Worm (Caenorhabditis elegans) whole organism, L2 larva: Measurements from ENCODE around the gene C50H2.13.

Source experiments
- C34F6.9 ChIP-seq: fragments of 150-350 bp; optimal IDR thresholded peaks from 2 replicates; lab custom pipeline; 2014; ENCODE audit warnings: missing biosample characterization, missing genetic modification characterization
- F13H6.1 ChIP-seq: sonication (generic microtip); optimal IDR thresholded peaks from 2 replicates; lab custom pipeline; 2016; ENCODE audit warnings: missing genetic modification characterization, missing compliant biosample characterization
- R02D3.7 ChIP-seq: fragments of 150-350 bp; optimal IDR thresholded peaks from 2 replicates; lab custom pipeline; 2014; ENCODE audit warnings: missing biosample characterization, missing genetic modification characterization
- alr-1 ChIP-seq: fragments of 150-350 bp; optimal IDR thresholded peaks from 2 replicates; lab custom pipeline; 2014; ENCODE audit warnings: missing biosample characterization, missing genetic modification characterization
- aly-2 ChIP-seq: fragments of 150-350 bp; optimal IDR thresholded peaks from 2 replicates; lab custom pipeline; 2014; ENCODE audit warnings: missing biosample characterization, missing genetic modification characterization
- ama-1 ChIP-seq: fragments of 150-350 bp; optimal IDR thresholded peaks from 2 replicates; lab custom pipeline; 2018; ENCODE audit warnings: inconsistent platforms
- blmp-1 ChIP-seq: sonication (generic microtip); optimal IDR thresholded peaks from 2 replicates; lab custom pipeline; 2017; ENCODE audit warnings: missing genetic modification characterization, mild to moderate bottlenecking, missing compliant biosample characterization, antibody characterized with exemption, moderate library complexity; ENCODE audit not compliant: insufficient read depth
- crh-2 ChIP-seq: sonication (generic microtip); optimal IDR thresholded peaks from 2 replicates; lab custom pipeline; 2017; ENCODE audit warnings: missing biosample characterization, missing genetic modification characterization
- dmd-4 ChIP-seq: sonication (generic microtip); optimal IDR thresholded peaks from 2 replicates; lab custom pipeline; 2017; ENCODE audit warnings: missing biosample characterization, missing genetic modification characterization
- elt-1 ChIP-seq: fragments of 150-350 bp; optimal IDR thresholded peaks from 2 replicates; lab custom pipeline; 2014; ENCODE audit warnings: missing biosample characterization, missing genetic modification characterization
- elt-3 ChIP-seq: sonication (generic microtip); optimal IDR thresholded peaks from 2 replicates; lab custom pipeline; 2017; ENCODE audit warnings: missing biosample characterization, missing genetic modification characterization
- fos-1 ChIP-seq: fragments of 150-350 bp; optimal IDR thresholded peaks from 2 replicates; lab custom pipeline; 2014; ENCODE audit warnings: missing biosample characterization, missing genetic modification characterization
- gmeb-1 ChIP-seq: fragments of 150-350 bp; optimal IDR thresholded peaks from 2 replicates; lab custom pipeline; 2014; ENCODE audit warnings: missing biosample characterization, missing genetic modification characterization
- lin-11 ChIP-seq: fragments of 150-350 bp; sonication (generic microtip); optimal IDR thresholded peaks from 2 replicates; lab custom pipeline; 2014; ENCODE audit warnings: missing biosample characterization, missing genetic modification characterization, inconsistent platforms, mixed read lengths
- lin-39 ChIP-seq: fragments of 150-350 bp; optimal IDR thresholded peaks from 2 replicates; lab custom pipeline; 2014; ENCODE audit warnings: missing biosample characterization, missing genetic modification reagents, missing genetic modification characterization
- lsy-2 ChIP-seq, 2 experiments: fragments of 150-350 bp in 1 of 2; sonication (generic microtip) in 1 of 2; optimal IDR thresholded peaks; 2 replicates each; lab custom pipeline; 2014 to 2017; ENCODE audit warnings: missing biosample characterization in 2 of 2, missing genetic modification characterization in 2 of 2
- mbf-1 ChIP-seq: sonication (generic microtip); optimal IDR thresholded peaks from 2 replicates; lab custom pipeline; 2017; ENCODE audit warnings: missing biosample characterization, missing genetic modification characterization
- mdl-1 ChIP-seq, 2 experiments: fragments of 150-350 bp in 1 of 2; sonication (generic microtip) in 1 of 2; optimal IDR thresholded peaks; 2 replicates each; lab custom pipeline; 2017; ENCODE audit warnings: missing biosample characterization in 2 of 2, missing genetic modification characterization in 2 of 2
- nhr-11 ChIP-seq: fragments of 150-350 bp; optimal IDR thresholded peaks from 2 replicates; lab custom pipeline; 2014; ENCODE audit warnings: missing biosample characterization, missing genetic modification characterization
- nhr-12 ChIP-seq: fragments of 150-350 bp; optimal IDR thresholded peaks from 2 replicates; lab custom pipeline; 2014; ENCODE audit warnings: missing biosample characterization, missing genetic modification characterization
- nhr-129 ChIP-seq: fragments of 150-350 bp; optimal IDR thresholded peaks from 2 replicates; lab custom pipeline; 2014; ENCODE audit warnings: missing biosample characterization, missing genetic modification characterization
- nhr-21 ChIP-seq: fragments of 150-350 bp; optimal IDR thresholded peaks from 2 replicates; lab custom pipeline; 2014; ENCODE audit warnings: missing biosample characterization, missing genetic modification characterization
- nhr-23 ChIP-seq: fragments of 150-350 bp; optimal IDR thresholded peaks from 2 replicates; lab custom pipeline; 2014; ENCODE audit warnings: missing biosample characterization, missing genetic modification reagents, missing genetic modification characterization
- nhr-237 ChIP-seq: fragments of 150-350 bp; optimal IDR thresholded peaks from 2 replicates; lab custom pipeline; 2014; ENCODE audit warnings: missing biosample characterization, missing genetic modification characterization
- nhr-77 ChIP-seq: fragments of 150-350 bp; optimal IDR thresholded peaks from 2 replicates; lab custom pipeline; 2014; ENCODE audit warnings: missing biosample characterization, missing genetic modification characterization
- sem-4 ChIP-seq: fragments of 150-350 bp; optimal IDR thresholded peaks from 2 replicates; lab custom pipeline; 2014; ENCODE audit warnings: missing biosample characterization, missing genetic modification reagents, missing genetic modification characterization
- sma-9 ChIP-seq, 2 experiments: fragments of 150-350 bp in 1 of 2; sonication (generic microtip) in 1 of 2; optimal IDR thresholded peaks; 2 replicates each; lab custom pipeline; 2014 to 2016; ENCODE audit warnings: missing genetic modification characterization in 2 of 2, mild to moderate bottlenecking in 1 of 2, missing biosample characterization in 1 of 2, missing compliant biosample characterization in 1 of 2, missing genetic modification reagents in 1 of 2, moderate library complexity in 1 of 2
- snpc-4 ChIP-seq: fragments of 150-350 bp; optimal IDR thresholded peaks from 2 replicates; lab custom pipeline; 2014; ENCODE audit warnings: missing biosample characterization, missing genetic modification characterization
- unc-39 ChIP-seq: fragments of 150-350 bp; optimal IDR thresholded peaks from 2 replicates; lab custom pipeline; 2014; ENCODE audit warnings: missing biosample characterization, missing genetic modification characterization
- unc-55 ChIP-seq: fragments of 150-350 bp; sonication (generic microtip); optimal IDR thresholded peaks from 3 replicates; lab custom pipeline; 2014; ENCODE audit warnings: missing biosample characterization, missing genetic modification reagents, missing genetic modification characterization
- unc-62 ChIP-seq: fragments of 150-350 bp; optimal IDR thresholded peaks from 2 replicates; lab custom pipeline; 2014; ENCODE audit warnings: missing biosample characterization, missing genetic modification reagents, missing genetic modification characterization
- zag-1 ChIP-seq: fragments of 150-350 bp; optimal IDR thresholded peaks from 2 replicates; lab custom pipeline; 2014; ENCODE audit warnings: missing biosample characterization, missing genetic modification characterization
- ztf-4 ChIP-seq: fragments of 150-350 bp; optimal IDR thresholded peaks from 2 replicates; lab custom pipeline; 2014; ENCODE audit warnings: missing biosample characterization, missing genetic modification characterization

Gene C50H2.13

ce11 chrV:9970119-9970518 lies 43.8 kb downstream of the C50H2.13 start (continued):
- TF ChIP-seq gmeb-1 (no peak), dmd-4 (tag; lab: Kevin White, UChicago) (no peak), nhr-23 (tag; lab: Kevin White, UChicago) (no peak), nhr-237 (tag; lab: Kevin White, UChicago) (no peak), elt-3 (no peak), C34F6.9 (peak; percentile 41), unc-62 (GFP tag; lab: Kevin White, UChicago) (no peak), lin-11 (tag; lab: Kevin White, UChicago) (peak; percentile 34), ztf-4 (peak; percentile 40), F13H6.1 (tag; lab: Kevin White, UChicago) (peak; percentile 77)
- TF ChIP-seq, all 48 proteins: peak for 24

- TF ChIP-seq nhr-237 (tag; lab: Kevin White, UChicago) (no peak), lsy-2 (tag; optimal IDR thresholded peaks at IDR 0.05; lab: Kevin White, UChicago) (peak in 1 of 2 experiments; percentile 17), nhr-129 (tag; lab: Kevin White, UChicago) (peak; percentile 39), mdl-1 (tag; optimal IDR thresholded peaks at IDR 0.05; lab: Kevin White, UChicago) (no peak), sma-9 (GFP tag; optimal IDR thresholded peaks at IDR 0.05; lab: Kevin White, UChicago) (no peak), sma-9 (tag; optimal IDR thresholded peaks at IDR 0.05; lab: Kevin White, UChicago) (no peak), fos-1 (tag; lab: Kevin White, UChicago) (peak; percentile 5), unc-39 (tag; lab: Kevin White, UChicago) (no peak), sem-4 (tag; lab: Kevin White, UChicago) (no peak), blmp-1 (tag; lab: Kevin White, UChicago) (no peak), nhr-12 (tag; lab: Kevin White, UChicago) (no peak), zag-1 (peak; percentile 23), alr-1 (no peak), C34F6.9 (peak; percentile 52), unc-55 (GFP tag; lab: Kevin White, UChicago) (peak; percentile 58), R02D3.7 (tag; lab: Kevin White, UChicago) (no peak), aly-2 (tag; lab: Kevin White, UChicago) (no peak), lin-39 (no peak), gmeb-1 (no peak), nhr-21 (no peak), lin-11 (tag; lab: Kevin White, UChicago) (no peak)
- TF ChIP-seq, all 48 proteins: peak for 6
Measured at ce11 chrV:9974264-9974663, 47.9 kb downstream of the C50H2.13 start.

- TF ChIP-seq nhr-11 (no peak), sem-4 (tag; lab: Kevin White, UChicago) (no peak), ztf-4 (no peak), mbf-1 (tag; lab: Kevin White, UChicago) (no peak), alr-1 (no peak), mdl-1 (tag; optimal IDR thresholded peaks at IDR 0.05; lab: Kevin White, UChicago) (no peak), nhr-77 (no peak), zag-1 (no peak)
- TF ChIP-seq, all 48 proteins: peak for 0
Measured at ce11 chrV:9976138-9976537, 49.8 kb downstream of the C50H2.13 start, which contains the start of gene unc-41. Gene unc-41, minus strand, starts transcription at chrV:9976238.

- TF ChIP-seq ama-1 (no peak), crh-2 (tag; lab: Kevin White, UChicago) (no peak), blmp-1 (tag; lab: Kevin White, UChicago) (no peak), nhr-12 (tag; lab: Kevin White, UChicago) (no peak), lin-11 (tag; lab: Kevin White, UChicago) (no peak), unc-55 (GFP tag; lab: Kevin White, UChicago) (no peak), nhr-21 (no peak), elt-1 (no peak), gmeb-1 (no peak), dmd-4 (tag; lab: Kevin White, UChicago) (no peak), alr-1 (no peak), C34F6.9 (no peak), unc-39 (tag; lab: Kevin White, UChicago) (no peak), zag-1 (no peak), nhr-129 (tag; lab: Kevin White, UChicago) (no peak), sma-9 (GFP tag; optimal IDR thresholded peaks at IDR 0.05; lab: Kevin White, UChicago) (no peak), sma-9 (tag; optimal IDR thresholded peaks at IDR 0.05; lab: Kevin White, UChicago) (no peak), snpc-4 (no peak)
Measured at ce11 chrV:9977211-9977610, 50.9 kb downstream of the C50H2.13 start.
